Worm (Caenorhabditis elegans): ENCODE results near the gene F35E8.13.

F35E8.13 gene

ce11 chrV:15959456-15959855 is 36.4 kb downstream of the F35E8.13 start:
- no peak for TF ChIP-seq ztf-4 (tag; optimal IDR thresholded peaks at IDR 0.05)
- TF ChIP-seq fos-1 (tag; optimal IDR thresholded peaks at IDR 0.05), result no peak
- no peak for TF ChIP-seq nhr-25 (tag; optimal IDR thresholded peaks at IDR 0.05)
- no peak for TF ChIP-seq sea-2 (GFP tag; optimal IDR thresholded peaks at IDR 0.05)
- no peak for TF ChIP-seq ceh-28 (tag; optimal IDR thresholded peaks at IDR 0.05)
- no peak for TF ChIP-seq eor-1 (tag; optimal IDR thresholded peaks at IDR 0.05)
- TF ChIP-seq daf-12 (tag; optimal IDR thresholded peaks at IDR 0.05), result no peak
- no peak for TF ChIP-seq nhr-237 (tag; optimal IDR thresholded peaks at IDR 0.05)
- TF ChIP-seq ZK546.5 (tag; optimal IDR thresholded peaks at IDR 0.05), result no peak
- TF ChIP-seq tbx-2 (tag; optimal IDR thresholded peaks at IDR 0.05), result no peak
- no peak for TF ChIP-seq ama-1 (optimal IDR thresholded peaks at IDR 0.05)
- TF ChIP-seq ceh-16 (tag; optimal IDR thresholded peaks at IDR 0.05), result no peak
- TF ChIP-seq zag-1 (tag; optimal IDR thresholded peaks at IDR 0.05), result no peak
- TF ChIP-seq nfya-1 (tag; optimal IDR thresholded peaks at IDR 0.05; ENCODE audit: insufficient read depth), result no peak
- no peak for TF ChIP-seq ztf-11 (tag; optimal IDR thresholded peaks at IDR 0.05)

DNA sequence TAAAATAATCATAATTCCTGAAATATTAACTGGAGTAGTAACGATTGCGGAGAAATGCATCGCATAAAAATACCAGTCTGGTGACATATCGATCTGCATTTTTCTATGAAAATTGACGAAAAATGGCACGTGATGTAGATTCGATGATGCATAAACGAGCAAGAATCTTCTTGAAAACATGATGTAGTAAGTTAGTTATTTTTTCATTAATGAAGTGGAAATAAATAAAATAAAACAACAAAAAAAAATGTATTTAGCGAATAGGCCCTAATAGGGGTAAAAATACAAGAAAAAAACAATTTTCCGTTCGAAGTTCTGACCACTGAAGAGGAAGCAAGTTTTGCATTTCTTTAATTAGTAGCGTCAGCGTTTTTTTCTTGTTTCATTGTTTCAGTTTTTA is 42.0 kb downstream of the F35E8.13 start, which contains the start of gene sri-2:
Gene sri-2, minus strand, starts transcription at position 101 of the 400 bp plus-strand sequence.
- TF ChIP-seq fkh-10 (GFP tag; optimal IDR thresholded peaks at IDR 0.05), result no peak
- TF ChIP-seq snpc-4 (tag; optimal IDR thresholded peaks at IDR 0.05), result no peak
- TF ChIP-seq nhr-28 (tag; optimal IDR thresholded peaks at IDR 0.05), result no peak
- TF ChIP-seq ztf-11 (tag; optimal IDR thresholded peaks at IDR 0.05), result no peak
- TF ChIP-seq nhr-237 (tag; optimal IDR thresholded peaks at IDR 0.05), result no peak
- no peak for TF ChIP-seq nhr-43 (tag; optimal IDR thresholded peaks at IDR 0.05; ENCODE audit: poor library complexity, severe bottlenecking)
- no peak for TF ChIP-seq elt-3 (tag; optimal IDR thresholded peaks at IDR 0.05)
- TF ChIP-seq unc-39 (tag; optimal IDR thresholded peaks at IDR 0.05), result no peak
- TF ChIP-seq tbx-2 (tag; optimal IDR thresholded peaks at IDR 0.05), result no peak
- no peak for TF ChIP-seq egl-27 (tag; optimal IDR thresholded peaks at IDR 0.05)
- no peak for TF ChIP-seq fos-1 (tag; optimal IDR thresholded peaks at IDR 0.05)
- no peak for TF ChIP-seq nfya-1 (tag; optimal IDR thresholded peaks at IDR 0.05; ENCODE audit: insufficient read depth)
- no peak for TF ChIP-seq unc-62 (GFP tag; optimal IDR thresholded peaks at IDR 0.05)

- TF ChIP-seq egl-27 (tag; optimal IDR thresholded peaks at IDR 0.05) (no peak), unc-39 (tag; optimal IDR thresholded peaks at IDR 0.05) (no peak), jun-1 (tag; optimal IDR thresholded peaks at IDR 0.05) (no peak), fkh-10 (GFP tag; optimal IDR thresholded peaks at IDR 0.05) (no peak), nhr-237 (tag; optimal IDR thresholded peaks at IDR 0.05) (no peak), daf-12 (tag; optimal IDR thresholded peaks at IDR 0.05) (no peak), ama-1 (optimal IDR thresholded peaks at IDR 0.05) (no peak), R02D3.7 (tag; optimal IDR thresholded peaks at IDR 0.05) (no peak), mdl-1 (tag; optimal IDR thresholded peaks at IDR 0.05) (no peak), ztf-11 (tag; optimal IDR thresholded peaks at IDR 0.05) (no peak), aly-2 (tag; optimal IDR thresholded peaks at IDR 0.05) (no peak), nhr-25 (tag; optimal IDR thresholded peaks at IDR 0.05) (no peak), pqm-1 (tag; optimal IDR thresholded peaks at IDR 0.05) (no peak)
These were observed 44.5 kb downstream of the F35E8.13 start, which contains the start of gene sri-1 for ce11 chrV:15967542-15967941. TSS of gene sri-1 (minus strand) at chrV:15967642.

DNA sequence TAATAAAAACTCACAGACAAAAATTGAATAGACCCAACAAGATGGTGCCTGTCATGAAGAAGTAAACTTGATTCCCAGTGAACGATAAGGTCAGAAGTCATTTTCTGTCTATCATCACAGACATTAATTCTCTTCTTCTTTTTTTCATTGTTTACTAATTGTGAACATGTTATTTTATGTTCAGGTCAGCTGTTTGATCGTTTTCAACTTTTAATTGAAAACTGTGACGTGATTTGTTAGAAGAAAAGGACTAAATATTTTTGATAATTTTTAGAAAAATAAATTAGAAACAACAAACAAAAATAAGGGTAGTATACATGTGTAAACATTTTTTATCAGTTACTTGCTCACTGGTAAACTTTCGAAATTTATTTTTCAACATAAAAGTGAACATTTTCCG is 46.6 kb downstream of the F35E8.13 start, which contains the start of gene F36G9.7:
Gene F36G9.7, minus strand, starts transcription at position 101 of the 400 bp plus-strand sequence.
- TF ChIP-seq egl-5 (tag; optimal IDR thresholded peaks at IDR 0.05) (no peak), nhr-23 (tag; optimal IDR thresholded peaks at IDR 0.05) (no peak), eor-1 (tag; optimal IDR thresholded peaks at IDR 0.05) (no peak), lsy-12 (tag; optimal IDR thresholded peaks at IDR 0.05) (no peak), aly-2 (tag; optimal IDR thresholded peaks at IDR 0.05) (no peak), pha-4 (tag; optimal IDR thresholded peaks at IDR 0.05) (no peak)

DNA sequence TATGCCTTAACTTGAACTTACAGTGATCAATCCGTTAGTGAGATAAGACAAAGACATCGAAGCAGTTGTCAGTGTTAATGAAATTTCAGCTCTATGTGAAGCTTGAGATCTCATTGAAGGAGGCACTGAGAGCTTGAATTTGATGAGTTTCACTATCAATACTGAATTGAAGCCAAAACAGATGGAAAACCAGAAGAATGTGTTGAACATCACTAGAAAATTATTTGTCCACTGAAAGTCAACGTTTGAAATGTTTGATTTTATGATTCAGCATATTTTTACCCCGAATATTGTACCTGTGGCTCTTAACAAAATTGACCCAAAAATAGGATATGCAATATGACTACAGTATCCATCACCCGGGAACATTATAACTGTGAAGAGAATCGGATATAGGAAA is 47.7 kb downstream of the F35E8.13 start:
- no peak for TF ChIP-seq hmg-11 (tag; optimal IDR thresholded peaks at IDR 0.05)
- no peak for TF ChIP-seq nhr-12 (tag; optimal IDR thresholded peaks at IDR 0.05)
- TF ChIP-seq fkh-2 (tag; optimal IDR thresholded peaks at IDR 0.05), result no peak
- no peak for TF ChIP-seq ceh-28 (tag; optimal IDR thresholded peaks at IDR 0.05)
- TF ChIP-seq nhr-67 (tag; optimal IDR thresholded peaks at IDR 0.05), result no peak
- no peak for TF ChIP-seq unc-62 (GFP tag; optimal IDR thresholded peaks at IDR 0.05)
- TF ChIP-seq nhr-43 (tag; optimal IDR thresholded peaks at IDR 0.05; ENCODE audit: poor library complexity, severe bottlenecking), result no peak
- no peak for TF ChIP-seq nhr-25 (tag; optimal IDR thresholded peaks at IDR 0.05)
- no peak for TF ChIP-seq mdl-1 (tag; optimal IDR thresholded peaks at IDR 0.05)
- TF ChIP-seq aly-2 (tag; optimal IDR thresholded peaks at IDR 0.05), result no peak
- no peak for TF ChIP-seq skn-1 (tag; optimal IDR thresholded peaks at IDR 0.05)
- no peak for TF ChIP-seq nhr-237 (tag; optimal IDR thresholded peaks at IDR 0.05)
- TF ChIP-seq ceh-16 (tag; optimal IDR thresholded peaks at IDR 0.05), result no peak
- no peak for TF ChIP-seq lsy-12 (tag; optimal IDR thresholded peaks at IDR 0.05)
- no peak for TF ChIP-seq R02D3.7 (tag; optimal IDR thresholded peaks at IDR 0.05)
- TF ChIP-seq ceh-9 (tag; optimal IDR thresholded peaks at IDR 0.05), result no peak
- TF ChIP-seq elt-2 (tag; optimal IDR thresholded peaks at IDR 0.05), result no peak
